Fruit fly (Drosophila melanogaster) whole organism, larva: ENCODE data around the gene Ir93a.

Source experiments
- noc ChIP-seq: fragments of 200-800 bp; sonication (Bioruptor generic); optimal IDR thresholded peaks from 3 replicates; lab custom pipeline; 2019; ENCODE audit warnings: missing biosample characterization, mild to moderate bottlenecking, missing genetic modification characterization, moderate library complexity

Ir93a gene

DNA sequence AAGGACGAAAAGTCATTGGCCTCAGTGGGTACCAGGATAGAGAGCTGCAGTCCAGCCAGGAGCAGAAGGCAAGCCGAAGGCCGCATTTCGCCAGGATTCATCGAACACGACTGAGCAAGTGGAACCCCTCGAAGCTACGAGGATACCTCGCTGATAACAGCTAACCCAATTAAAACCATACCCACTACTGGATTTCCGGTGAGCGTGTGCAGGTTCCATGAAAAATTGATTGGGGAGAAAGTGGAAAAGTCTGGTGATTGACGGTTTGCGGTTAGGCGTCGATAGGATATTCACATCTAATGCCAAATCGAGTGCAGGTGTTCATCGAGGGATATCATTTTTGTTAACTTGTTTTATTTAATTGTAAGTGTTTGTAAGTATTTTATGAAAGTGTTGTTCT lies at the start of gene Ir93a:
TSS of gene Ir93a (minus strand) at position 101 of the 400 bp plus-strand sequence.
- no peak for TF ChIP-seq noc (tag; lab: Kevin White, UChicago)

- no peak for TF ChIP-seq noc (tag; lab: Kevin White, UChicago)
These were observed 48.9 kb upstream of the Ir93a start for dm6 chr3R:20908641-20909040.

DNA sequence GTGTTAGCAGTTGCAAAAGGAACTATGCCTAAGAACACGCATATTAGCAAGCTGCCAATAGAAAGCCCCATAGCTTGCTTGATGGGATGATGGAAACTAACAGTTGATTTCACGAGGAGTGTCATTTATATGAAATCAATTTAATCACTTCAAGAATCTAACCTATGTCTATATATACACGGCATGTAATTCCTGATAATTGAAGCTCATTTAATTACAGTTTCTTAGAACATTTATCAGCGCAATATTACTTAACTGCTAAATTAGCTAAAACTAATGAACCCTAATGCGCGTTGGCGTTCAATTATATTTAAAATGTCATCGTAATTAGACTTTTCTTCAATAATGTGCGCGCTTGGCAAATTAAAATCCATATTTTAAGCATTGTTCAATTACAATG lies 45.7 kb upstream of the Ir93a start, which contains the start of gene TotX:
TSS of gene TotX (minus strand) at position 101 of the 400 bp plus-strand sequence.
- no peak for TF ChIP-seq noc (tag; lab: Kevin White, UChicago)

DNA sequence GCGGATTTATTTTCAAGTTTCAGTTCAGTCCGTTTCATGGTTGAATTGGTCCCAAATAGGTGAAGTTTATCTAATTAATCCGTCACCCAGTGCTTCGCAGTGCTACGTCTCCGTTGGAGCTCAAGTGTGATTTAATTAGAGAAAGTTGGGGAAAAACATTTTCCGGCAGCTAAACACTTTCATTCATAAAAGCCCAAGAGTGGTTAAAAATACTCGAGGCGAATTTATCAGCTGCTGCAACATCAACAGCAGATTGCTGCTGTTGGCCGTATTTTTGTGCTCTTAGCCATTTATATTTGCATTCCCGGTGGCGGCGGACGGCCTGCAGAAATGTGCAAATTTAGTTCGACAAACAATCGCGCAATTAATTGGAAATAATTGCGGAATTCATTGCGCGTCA lies 41.9 kb upstream of the Ir93a start, which contains the start of gene Grik:
TSS of gene Grik (plus strand) at position 301 of the 400 bp plus-strand sequence.
- TF ChIP-seq noc (tag; lab: Kevin White, UChicago): no peak

- TF ChIP-seq noc (tag; lab: Kevin White, UChicago): no peak
These were observed 37.4 kb upstream of the Ir93a start, which contains the start of gene Ktl for dm6 chr3R:20897128-20897527. Ktl (minus strand) TSS chr3R:20897320.

DNA sequence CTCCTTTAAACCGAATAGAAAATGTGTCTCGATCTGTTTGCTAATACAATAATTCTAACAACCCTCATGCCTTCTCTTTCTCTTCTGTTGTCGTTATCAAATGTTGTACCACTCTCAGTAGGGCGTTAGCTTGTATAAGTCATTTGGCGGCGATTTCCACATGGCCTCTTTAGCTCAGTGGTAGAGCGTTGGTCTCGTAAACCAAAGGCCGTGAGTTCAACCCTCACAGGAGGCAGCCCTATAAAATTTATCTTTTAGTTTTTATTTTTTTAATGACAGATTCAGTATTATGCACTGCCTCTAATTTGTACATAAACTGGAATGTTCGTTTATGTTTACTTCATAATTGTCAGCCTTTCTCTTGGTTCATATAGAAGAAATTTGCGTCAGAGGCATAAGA lies 31.8 kb upstream of the Ir93a start:
- no peak for TF ChIP-seq noc (tag; lab: Kevin White, UChicago)

DNA sequence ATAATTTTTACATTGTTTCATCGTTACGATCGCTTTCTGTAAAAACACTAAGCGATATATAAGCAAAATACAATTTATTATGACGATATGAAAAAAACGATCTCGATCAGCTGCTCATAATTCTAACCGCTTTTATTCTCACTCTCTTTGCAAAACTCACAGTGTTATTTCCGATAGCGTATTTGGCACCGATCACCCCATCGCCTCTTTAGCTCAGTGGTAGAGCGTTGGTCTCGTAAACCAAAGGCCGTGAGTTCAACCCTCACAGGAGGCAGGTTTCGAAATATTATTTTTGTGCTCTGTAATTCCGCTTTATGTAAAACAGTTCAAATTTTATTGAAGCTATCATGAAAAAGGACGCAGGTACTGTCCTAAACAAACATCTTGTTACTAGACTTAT lies 31.2 kb upstream of the Ir93a start:
- TF ChIP-seq noc (tag; lab: Kevin White, UChicago): no peak

DNA sequence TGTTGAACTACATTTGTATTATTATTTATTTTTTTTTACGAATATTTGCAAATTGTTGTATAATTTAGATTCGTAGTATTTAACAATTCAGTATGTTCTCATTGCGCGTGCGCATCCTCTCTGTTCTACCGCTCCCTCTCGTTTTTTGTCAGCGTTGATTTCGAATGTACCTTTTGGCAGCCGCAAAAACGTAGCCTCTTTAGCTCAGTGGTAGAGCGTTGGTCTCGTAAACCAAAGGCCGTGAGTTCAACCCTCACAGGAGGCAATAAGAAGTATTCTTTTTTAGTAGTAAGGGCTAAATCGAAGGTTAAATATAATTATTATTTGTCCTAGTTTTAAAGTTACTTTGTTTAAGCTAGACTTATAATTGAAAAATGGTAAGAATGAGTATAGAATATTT lies 30.8 kb upstream of the Ir93a start:
- TF ChIP-seq noc (tag; lab: Kevin White, UChicago): no peak

DNA sequence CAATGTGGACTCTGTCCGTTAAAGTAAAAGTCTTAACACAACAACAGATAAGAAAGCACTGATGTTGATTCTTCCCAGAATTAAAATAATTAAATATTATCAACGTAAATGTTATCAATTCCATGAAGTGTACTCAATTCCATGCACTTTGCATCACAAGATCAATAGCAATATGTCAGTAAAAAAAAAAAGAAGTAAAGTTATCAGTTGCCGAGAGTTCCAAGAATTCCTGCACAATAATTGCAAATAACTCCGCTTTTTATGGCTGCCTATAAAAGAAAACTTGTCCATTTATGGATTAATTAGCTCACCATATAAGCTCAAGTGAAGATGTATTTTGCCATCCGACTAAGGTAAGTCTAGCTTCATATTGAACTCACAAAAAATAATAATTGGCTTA lies 17.7 kb upstream of the Ir93a start, which contains the start of gene TotZ:
TSS of gene TotZ (plus strand) at position 301 of the 400 bp plus-strand sequence.
- TF ChIP-seq noc (tag; lab: Kevin White, UChicago): no peak

DNA sequence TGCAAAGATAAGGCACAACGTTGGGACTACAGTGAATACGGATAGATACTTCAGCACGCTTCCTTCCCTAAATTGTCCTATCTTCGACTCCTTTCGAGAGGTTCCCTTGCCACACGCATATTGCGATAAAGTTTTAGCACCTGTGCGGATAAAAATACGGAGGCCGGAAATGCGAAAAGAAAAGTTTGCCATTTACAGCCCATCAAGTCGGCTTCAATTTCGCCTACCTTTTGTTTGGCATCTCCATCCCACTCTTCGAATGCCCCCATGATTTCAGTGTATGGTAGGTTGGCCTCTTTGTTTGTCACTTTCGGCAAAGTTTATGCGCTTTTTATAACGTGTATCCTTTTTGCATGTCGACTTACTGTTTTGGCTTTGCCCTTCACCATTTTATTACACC lies 16.9 kb upstream of the Ir93a start:
- no peak for TF ChIP-seq noc (tag; lab: Kevin White, UChicago)

dm6 chr3R:20873638-20874037 lies 13.9 kb upstream of the Ir93a start, which contains the start of gene TotB:
TotB (plus strand) TSS chr3R:20873938.
- TF ChIP-seq noc (tag; lab: Kevin White, UChicago): no peak

dm6 chr3R:20872688-20873087 lies 12.9 kb upstream of the Ir93a start, which contains the start of gene TotC:
TotC (plus strand) TSS chr3R:20872988.
- no peak for TF ChIP-seq noc (tag; lab: Kevin White, UChicago)

DNA sequence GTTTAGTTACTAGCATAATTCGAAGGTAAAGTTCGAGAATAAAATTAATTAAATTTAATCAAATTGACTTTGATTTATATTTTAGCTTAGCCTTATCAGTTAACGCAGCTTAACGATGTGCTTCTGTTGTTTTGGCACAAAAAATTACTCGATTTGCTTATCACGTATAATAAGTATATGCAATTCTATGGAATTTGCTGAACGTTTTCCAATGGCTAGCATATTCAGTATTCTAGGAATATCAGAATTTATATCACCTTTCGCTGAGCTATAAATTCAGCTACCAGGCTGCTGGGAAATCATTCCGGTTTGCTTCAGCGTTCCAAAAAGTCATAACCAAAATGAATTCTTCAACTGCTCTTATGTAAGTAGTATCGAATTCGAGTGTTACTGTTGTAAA lies 11.0 kb upstream of the Ir93a start, which contains the start of gene TotA:
TSS of gene TotA (plus strand) at position 301 of the 400 bp plus-strand sequence.
- no peak for TF ChIP-seq noc (tag; lab: Kevin White, UChicago)

DNA sequence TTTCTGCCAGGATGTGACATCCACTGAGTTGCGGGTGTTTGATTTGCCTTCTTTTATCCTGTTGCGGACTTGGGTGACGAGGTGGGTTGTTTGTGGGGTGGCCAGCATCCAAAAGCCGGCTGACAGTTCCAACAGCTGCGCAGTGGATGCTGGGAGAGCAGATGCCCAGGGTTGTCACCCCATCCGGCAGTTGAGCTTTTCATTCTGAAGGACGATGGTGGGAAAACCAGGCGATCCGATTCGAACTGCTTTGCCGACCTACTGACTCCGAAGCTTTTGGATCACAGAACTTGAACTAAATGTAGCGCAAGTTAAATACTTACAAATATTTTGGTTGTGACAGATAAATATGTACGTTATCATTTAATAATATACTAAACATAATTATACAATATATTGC lies 6.5 kb upstream of the Ir93a start, which contains the start of gene KaiR1D:
TSS of gene KaiR1D (minus strand) at position 28 of the 400 bp plus-strand sequence.
- TF ChIP-seq noc (tag; lab: Kevin White, UChicago): no peak

DNA sequence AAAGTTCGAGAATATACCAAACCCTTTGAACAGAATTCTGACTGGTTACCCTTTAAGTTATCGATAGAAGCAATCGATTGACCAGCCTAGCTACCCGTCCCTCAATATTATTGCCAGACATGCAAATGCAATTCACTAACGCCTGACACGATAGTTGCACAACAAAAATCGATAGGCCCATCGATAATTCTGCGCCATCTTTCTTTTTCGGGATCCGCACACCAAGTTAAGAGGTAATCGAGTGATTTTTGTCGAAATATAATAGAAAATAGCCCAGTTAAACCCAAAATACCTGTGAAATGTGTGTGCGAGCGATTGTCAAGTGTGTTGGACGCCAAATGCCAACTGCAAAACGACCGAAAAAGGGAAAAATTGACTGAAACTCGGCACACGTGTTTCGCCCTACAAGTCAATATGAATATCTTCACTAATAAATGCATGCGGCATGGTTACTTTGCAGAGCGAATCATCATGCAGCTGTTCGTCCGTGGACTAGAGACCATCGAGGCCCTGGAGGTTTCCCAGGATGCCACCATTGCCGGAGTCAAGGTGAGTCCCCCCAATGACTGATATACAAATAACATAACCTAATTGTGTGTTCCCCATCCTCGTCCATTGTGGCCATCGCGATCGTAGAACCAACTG lies 9.2 kb downstream of the Ir93a start, which contains the start of gene RpS30:
TSS of gene RpS30 (plus strand) at position 122 of the 645 bp plus-strand sequence.
- TF ChIP-seq noc (tag; lab: Kevin White, UChicago): peak; percentile 18

- no peak for TF ChIP-seq noc (tag; lab: Kevin White, UChicago)
These were observed 13.0 kb downstream of the Ir93a start, which contains the start of gene CG15696 for dm6 chr3R:20846768-20847167. CG15696 (plus strand) TSS chr3R:20847068.

DNA sequence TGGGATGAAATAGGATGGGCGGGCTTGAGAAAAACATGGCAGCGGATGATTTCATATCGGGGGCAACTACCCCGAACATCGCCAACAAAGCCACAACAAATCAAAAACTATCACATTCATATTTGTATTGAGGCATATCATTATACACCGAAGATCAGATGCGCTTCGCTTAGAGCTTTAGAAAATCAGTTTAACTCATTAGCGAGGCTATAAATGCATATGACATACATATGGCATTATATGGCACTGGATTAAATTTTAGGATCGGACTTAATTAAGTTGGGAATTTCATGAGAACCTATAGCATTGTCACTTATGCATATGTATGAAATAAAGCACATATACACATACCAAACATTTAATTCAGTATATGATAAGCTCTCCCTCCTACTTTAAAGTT lies 13.4 kb downstream of the Ir93a start:
- no peak for TF ChIP-seq noc (tag; lab: Kevin White, UChicago)
